Fruit fly (Drosophila melanogaster) whole organism, embryonic: ENCODE results near the gene OtopLc.

ENCODE experiments used
- Ada2b ChIP-seq: fragments of 200-800 bp; sonication (Bioruptor generic); IDR thresholded peaks from 2 replicates; pipeline ENCODE4 v1.3.6; 2022; ENCODE audit warnings: missing biosample characterization, missing genetic modification characterization
- Adf1 ChIP-seq: fragments of 200-800 bp; sonication (Bioruptor generic); IDR thresholded peaks from 2 replicates; pipeline ENCODE4 v1.3.6; 2022; ENCODE audit warnings: missing biosample characterization, missing genetic modification characterization
- B-H2 ChIP-seq: fragments of 200-800 bp; sonication (Bioruptor generic); optimal IDR thresholded peaks from 2 replicates; lab custom pipeline; 2018; ENCODE audit warnings: missing biosample characterization, mild to moderate bottlenecking, missing genetic modification characterization
- BEAF-32 ChIP-seq: fragments of 200-800 bp; sonication (Bioruptor generic); optimal IDR thresholded peaks from 3 replicates; lab custom pipeline; 2017; ENCODE audit warnings: missing biosample characterization, missing genetic modification characterization, mild to moderate bottlenecking, moderate library complexity, missing genetic modification reagents
- BtbVII ChIP-seq: fragments of 200-800 bp; sonication (Bioruptor generic); optimal IDR thresholded peaks from 3 replicates; lab custom pipeline; 2017; ENCODE audit warnings: missing biosample characterization, mild to moderate bottlenecking, missing genetic modification characterization
- CG10321 ChIP-seq: fragments of 200-800 bp; sonication (Bioruptor generic); IDR thresholded peaks from 2 replicates; pipeline ENCODE4 v1.3.6; 2022; ENCODE audit warnings: missing biosample characterization, missing genetic modification characterization
- CG11085 ChIP-seq: fragments of 200-800 bp; sonication (Bioruptor generic); IDR thresholded peaks from 2 replicates; pipeline ENCODE4 v1.3.6; 2022; ENCODE audit warnings: missing biosample characterization, missing genetic modification characterization
- CG11456 ChIP-seq: fragments of 200-800 bp; sonication (Bioruptor generic); IDR thresholded peaks from 3 replicates; pipeline ENCODE4 v1.3.6; 2022; ENCODE audit warnings: missing biosample characterization, missing genetic modification characterization
- CG12219 ChIP-seq: fragments of 200-800 bp; sonication (Bioruptor generic); optimal IDR thresholded peaks from 3 replicates; lab custom pipeline; 2018; ENCODE audit warnings: missing biosample characterization, mild to moderate bottlenecking, missing genetic modification characterization
- CG12299 ChIP-seq: fragments of 200-800 bp; sonication (Bioruptor generic); optimal IDR thresholded peaks from 2 replicates; lab custom pipeline; 2018; ENCODE audit warnings: missing biosample characterization, mild to moderate bottlenecking, missing genetic modification characterization
- CG12391 ChIP-seq: fragments of 200-800 bp; sonication (Bioruptor generic); optimal IDR thresholded peaks from 3 replicates; lab custom pipeline; 2018; ENCODE audit warnings: missing biosample characterization, mild to moderate bottlenecking, missing genetic modification characterization, moderate library complexity
- CG14014 ChIP-seq: fragments of 200-800 bp; sonication (Bioruptor generic); IDR thresholded peaks from 2 replicates; pipeline ENCODE4 v1.3.6; 2022; ENCODE audit warnings: missing biosample characterization, missing genetic modification characterization
- CG14965 ChIP-seq: fragments of 200-800 bp; sonication (Bioruptor generic); optimal IDR thresholded peaks from 2 replicates; lab custom pipeline; 2016; ENCODE audit warnings: missing biosample characterization, missing genetic modification characterization, borderline replicate concordance
- CG16815 ChIP-seq: fragments of 200-800 bp; sonication (Bioruptor generic); optimal IDR thresholded peaks from 3 replicates; lab custom pipeline; 2017; ENCODE audit warnings: missing biosample characterization, mild to moderate bottlenecking, missing genetic modification characterization
- CG17359 ChIP-seq: fragments of 200-800 bp; sonication (Bioruptor generic); optimal IDR thresholded peaks from 3 replicates; lab custom pipeline; 2018; ENCODE audit warnings: missing biosample characterization, mild to moderate bottlenecking, missing genetic modification characterization, moderate library complexity
- CG18764 ChIP-seq: fragments of 200-800 bp; sonication (Bioruptor generic); optimal IDR thresholded peaks from 3 replicates; lab custom pipeline; 2016; ENCODE audit warnings: missing biosample characterization, missing genetic modification characterization
- CG30020 ChIP-seq: fragments of 200-800 bp; optimal IDR thresholded peaks from 2 replicates; lab custom pipeline; 2019; ENCODE audit warnings: missing biosample characterization, mild to moderate bottlenecking, missing genetic modification characterization, moderate library complexity
- CG42726 ChIP-seq: fragments of 200-800 bp; sonication (Bioruptor generic); IDR thresholded peaks from 2 replicates; pipeline ENCODE4 v1.3.6; 2022; ENCODE audit warnings: missing biosample characterization, missing genetic modification characterization; ENCODE audit not compliant: partially characterized antibody
- CG4404 ChIP-seq: fragments of 200-800 bp; sonication (Bioruptor generic); IDR thresholded peaks from 2 replicates; pipeline ENCODE4 v1.3.6; 2022; ENCODE audit warnings: missing biosample characterization, missing genetic modification characterization
- CG7987 ChIP-seq: fragments of 200-800 bp; sonication (Bioruptor generic); optimal IDR thresholded peaks from 2 replicates; lab custom pipeline; 2018; ENCODE audit warnings: missing biosample characterization, mild to moderate bottlenecking, missing genetic modification characterization, moderate library complexity
- CG8089 ChIP-seq: fragments of 200-800 bp; sonication (Bioruptor generic); optimal IDR thresholded peaks from 3 replicates; lab custom pipeline; 2016; ENCODE audit warnings: missing biosample characterization, missing genetic modification characterization
- CG8359 ChIP-seq: fragments of 200-800 bp; sonication (Bioruptor generic); optimal IDR thresholded peaks from 2 replicates; lab custom pipeline; 2017; ENCODE audit warnings: missing biosample characterization, mild to moderate bottlenecking, missing genetic modification characterization, borderline replicate concordance
- CG8924 ChIP-seq: fragments of 200-800 bp; optimal IDR thresholded peaks from 3 replicates; lab custom pipeline; 2019; ENCODE audit warnings: missing biosample characterization, mild to moderate bottlenecking, missing genetic modification characterization, moderate library complexity
- Drgx ChIP-seq: fragments of 200-800 bp; sonication (Bioruptor generic); IDR thresholded peaks from 2 replicates; pipeline ENCODE4 v1.3.6; 2022; ENCODE audit warnings: missing biosample characterization, missing genetic modification characterization
- Hr3 ChIP-seq: fragments of 200-800 bp; sonication (Bioruptor generic); optimal IDR thresholded peaks from 3 replicates; lab custom pipeline; 2016; ENCODE audit warnings: missing biosample characterization, missing genetic modification characterization
- Hr51 ChIP-seq, 2 experiments: fragments of 200-800 bp; sonication (Bioruptor generic); optimal IDR thresholded peaks; 2 replicates in 1 of 2; 3 replicates in 1 of 2; lab custom pipeline; 2016 to 2018; ENCODE audit warnings: missing biosample characterization in 2 of 2, missing genetic modification characterization in 2 of 2, mild to moderate bottlenecking in 1 of 2, moderate library complexity in 1 of 2
- MBD-R2 ChIP-seq: fragments of 200-800 bp; sonication (Bioruptor generic); IDR thresholded peaks from 2 replicates; pipeline ENCODE4 v1.3.6; 2022; ENCODE audit warnings: missing biosample characterization, missing genetic modification characterization
- MTF-1 ChIP-seq: fragments of 200-800 bp; sonication (Bioruptor generic); optimal IDR thresholded peaks from 2 replicates; lab custom pipeline; 2018; ENCODE audit warnings: missing biosample characterization, mild to moderate bottlenecking, missing genetic modification characterization, borderline replicate concordance
- Med ChIP-seq: fragments of 200-800 bp; sonication (Bioruptor generic); peaks from one replicate; lab custom pipeline; 2016; ENCODE audit warnings: missing biosample characterization, missing genetic modification characterization, mild to moderate bottlenecking, inconsistent platforms, moderate library complexity
- Mes4 ChIP-seq: fragments of 200-800 bp; sonication (Bioruptor generic); optimal IDR thresholded peaks from 2 replicates; lab custom pipeline; 2016; ENCODE audit warnings: missing biosample characterization, missing genetic modification characterization
- Oaz ChIP-seq: fragments of 200-800 bp; sonication (Bioruptor generic); IDR thresholded peaks from 2 replicates; pipeline ENCODE4 v1.3.6; 2022; ENCODE audit warnings: missing biosample characterization, missing genetic modification characterization
- Pdp1 ChIP-seq, 2 experiments: fragments of 200-800 bp; sonication (Bioruptor generic); optimal IDR thresholded peaks; 3 replicates each; lab custom pipeline; 2016; ENCODE audit warnings: missing biosample characterization in 2 of 2, missing genetic modification characterization in 2 of 2, mild to moderate bottlenecking in 1 of 2, moderate library complexity in 1 of 2
- Sry-δ ChIP-seq: fragments of 200-800 bp; sonication (Bioruptor generic); optimal IDR thresholded peaks from 2 replicates; lab custom pipeline; 2016; ENCODE audit warnings: missing biosample characterization, missing genetic modification characterization
- TFAM ChIP-seq: fragments of 200-800 bp; sonication (Bioruptor generic); optimal IDR thresholded peaks from 2 replicates; lab custom pipeline; 2017; ENCODE audit warnings: missing biosample characterization, missing genetic modification characterization, inconsistent platforms
- dm ChIP-seq: fragments of 200-800 bp; sonication (Bioruptor generic); optimal IDR thresholded peaks from 3 replicates; lab custom pipeline; 2016; ENCODE audit warnings: missing biosample characterization, missing genetic modification characterization
- dpn ChIP-seq, 2 experiments: fragments of 200-800 bp; sonication (Bioruptor generic); optimal IDR thresholded peaks; 3 replicates each; lab custom pipeline; 2016; ENCODE audit warnings: missing biosample characterization in 2 of 2, missing genetic modification characterization in 2 of 2
- dysf ChIP-seq: fragments of 200-800 bp; sonication (Bioruptor generic); IDR thresholded peaks from 3 replicates; pipeline ENCODE4 v1.3.6; 2022; ENCODE audit warnings: missing biosample characterization, missing genetic modification characterization
- gsb ChIP-seq: fragments of 200-800 bp; sonication (Bioruptor generic); IDR thresholded peaks from 2 replicates; pipeline ENCODE4 v1.3.6; 2022; ENCODE audit warnings: missing biosample characterization, missing genetic modification characterization
- hkb ChIP-seq, 2 experiments: fragments of 200-800 bp in 1 of 2; fragments of >200 bp in 1 of 2; sonication (Bioruptor generic) in 1 of 2; IDR thresholded peaks in 1 of 2; optimal IDR thresholded peaks in 1 of 2; 2 replicates each; pipeline versions ENCODE4 v1.3.6 to Lab custom; 2017 to 2022; ENCODE audit warnings: missing biosample characterization in 1 of 2, missing genetic modification characterization in 1 of 2
- ind ChIP-seq: fragments of 200-800 bp; sonication (Bioruptor generic); optimal IDR thresholded peaks from 3 replicates; lab custom pipeline; 2016; ENCODE audit warnings: missing biosample characterization, missing genetic modification characterization
- klu ChIP-seq: fragments of 200-800 bp; sonication (Bioruptor generic); IDR thresholded peaks from 2 replicates; pipeline ENCODE4 v1.3.6; 2022; ENCODE audit warnings: missing biosample characterization, missing genetic modification characterization
- mam ChIP-seq: fragments of 200-800 bp; sonication (Bioruptor generic); optimal IDR thresholded peaks from 3 replicates; lab custom pipeline; 2016; ENCODE audit warnings: missing biosample characterization, missing genetic modification characterization
- row ChIP-seq: fragments of 200-800 bp; sonication (Bioruptor generic); IDR thresholded peaks from 3 replicates; pipeline ENCODE4 v1.3.6; 2022; ENCODE audit warnings: missing biosample characterization, missing genetic modification characterization
- sd ChIP-seq: fragments of 200-800 bp; sonication (Bioruptor generic); optimal IDR thresholded peaks from 3 replicates; lab custom pipeline; 2018; ENCODE audit warnings: missing biosample characterization, mild to moderate bottlenecking, missing genetic modification characterization, moderate library complexity
- shn ChIP-seq: fragments of 200-800 bp; sonication (Bioruptor generic); optimal IDR thresholded peaks from 3 replicates; lab custom pipeline; 2016; ENCODE audit warnings: missing biosample characterization, missing genetic modification characterization
- sisA ChIP-seq: fragments of 200-800 bp; sonication (Bioruptor generic); IDR thresholded peaks from 2 replicates; pipeline ENCODE4 v1.3.6; 2022; ENCODE audit warnings: missing biosample characterization, missing genetic modification characterization
- slbo ChIP-seq: fragments of 200-800 bp; sonication (Bioruptor generic); IDR thresholded peaks from 2 replicates; pipeline ENCODE4 v1.3.6; 2022; ENCODE audit warnings: missing biosample characterization, missing genetic modification characterization
- sob ChIP-seq: fragments of 200-800 bp; sonication (Bioruptor generic); IDR thresholded peaks from 2 replicates; pipeline ENCODE4 v1.3.6; 2022; ENCODE audit warnings: missing biosample characterization, missing genetic modification characterization
- tgo ChIP-seq: fragments of 200-800 bp; sonication (Bioruptor generic); IDR thresholded peaks from 3 replicates; pipeline ENCODE4 v1.3.6; 2022; ENCODE audit warnings: missing biosample characterization, missing genetic modification characterization

OtopLc gene

dm6 chrX:5689417-5690215, 27.0 kb upstream of the OtopLc start, which contains the start of the genes PGAP1 and cv (continued):
- TF ChIP-seq klu (no peak), shn (no peak), CG7987 (GFP tag; lab: Kevin White, UChicago) (no peak), CG14014 (no peak), sisA (no peak), CG4404 (GFP tag; lab: Robert Waterston, UW) (no peak), CG14965 (GFP tag; lab: Kevin White, UChicago) (no peak), CG42726 (GFP tag; lab: Robert Waterston, UW) (peak; percentile 8; the same call in 1 of the 2 replicates), CG8089 (GFP tag; lab: Kevin White, UChicago) (no peak), TFAM (no peak), Ada2b (no peak), sd (tag; lab: Kevin White, UChicago) (peak; percentile 26), CG12391 (peak; percentile 48), Mes4 (GFP tag; lab: Kevin White, UChicago) (no peak), sob (GFP tag; lab: Robert Waterston, UW) (no peak), tgo (GFP tag; lab: Robert Waterston, UW) (no peak), CG8924 (tag; lab: Kevin White, UChicago) (no peak), CG17359 (tag; lab: Kevin White, UChicago) (no peak), gsb (no peak), hkb (optimal IDR thresholded peaks at IDR 0.05; lab: Kevin White, UChicago) (no peak), hkb (GFP tag; IDR thresholded peaks at IDR 0.05; lab: Robert Waterston, UW) (no peak), CG18764 (no peak), CG12219 (GFP tag; lab: Kevin White, UChicago) (no peak), CG16815 (GFP tag; lab: Kevin White, UChicago) (no peak), ind (GFP tag; lab: Kevin White, UChicago) (peak; percentile 4), MBD-R2 (GFP tag; lab: Robert Waterston, UW) (peak; percentile 67; the same call in 1 of the 2 replicates), Sry-δ (GFP tag; lab: Kevin White, UChicago) (peak; percentile 81), CG12299 (tag; lab: Kevin White, UChicago) (no peak), CG8359 (GFP tag; lab: Kevin White, UChicago) (no peak), CG11085 (GFP tag; lab: Robert Waterston, UW) (no peak), Drgx (GFP tag; lab: Robert Waterston, UW) (no peak), mam (GFP tag; lab: Kevin White, UChicago) (peak; percentile 16), Pdp1 (GFP tag; optimal IDR thresholded peaks at IDR 0.05; lab: Kevin White, UChicago) (peak; percentile 10 to 38), dysf (GFP tag; lab: Robert Waterston, UW) (no peak), CG10321 (GFP tag; lab: Robert Waterston, UW) (no peak), Oaz (GFP tag; lab: Robert Waterston, UW) (no peak), CG30020 (tag; lab: Kevin White, UChicago) (peak; percentile 6), CG11456 (GFP tag; lab: Robert Waterston, UW) (0 out of 3 replicates have a peak, but pooled peaks have one; percentile 49), row (GFP tag; lab: Robert Waterston, UW) (peak; percentile 75), BEAF-32 (GFP tag; lab: Kevin White, UChicago) (peak; percentile 86), Hr3 (GFP tag; lab: Kevin White, UChicago) (peak; percentile 19), MTF-1 (no peak), Adf1 (GFP tag; lab: Robert Waterston, UW) (no peak), dpn (GFP tag; optimal IDR thresholded peaks at IDR 0.05; lab: Kevin White, UChicago) (peak; percentile 33 to 46), Med (peak; percentile 76), B-H2 (GFP tag; lab: Kevin White, UChicago) (no peak), dm (GFP tag; lab: Kevin White, UChicago) (no peak), Hr51 (GFP tag; optimal IDR thresholded peaks at IDR 0.05; lab: Kevin White, UChicago) (no peak), BtbVII (no peak), slbo (GFP tag; lab: Robert Waterston, UW) (peak; percentile 42; the same call in 1 of the 2 replicates)
